Fruit fly (Drosophila melanogaster): Measurements from ENCODE around the gene Gas41.

The Gas41 gene

dm6 chr2L:6948540-6948942 lies 1.5 kb downstream of the Gas41 start, which contains the start of gene ihog (continued):
- no peak for TF ChIP-seq CG10669 (GFP tag; optimal IDR thresholded peaks at IDR 0.05)

- TF ChIP-seq spab (GFP tag; optimal IDR thresholded peaks at IDR 0.05) (no peak), svp (GFP tag) (no peak), CG11762 (GFP tag; optimal IDR thresholded peaks at IDR 0.05; ENCODE audit: insufficient read depth) (no peak), Eip93F (GFP tag; optimal IDR thresholded peaks at IDR 0.05) (no peak), fkh (GFP tag; optimal IDR thresholded peaks at IDR 0.05) (no peak), CG11294 (GFP tag; IDR thresholded peaks at IDR 0.05) (no peak), OdsH (GFP tag; optimal IDR thresholded peaks at IDR 0.05) (no peak), ss (GFP tag; optimal IDR thresholded peaks at IDR 0.05) (no peak), CG10631 (GFP tag; optimal IDR thresholded peaks at IDR 0.05) (no peak), CG8319 (GFP tag; optimal IDR thresholded peaks at IDR 0.05) (no peak), Sox14 (GFP tag; optimal IDR thresholded peaks at IDR 0.05) (peak; percentile 40), topi (GFP tag; optimal IDR thresholded peaks at IDR 0.05) (no peak), Eip75B (GFP tag; optimal IDR thresholded peaks at IDR 0.05) (no peak), vri (GFP tag; optimal IDR thresholded peaks at IDR 0.05) (no peak), achi (GFP tag; optimal IDR thresholded peaks at IDR 0.05) (peak; percentile 64), Lpt (GFP tag; optimal IDR thresholded peaks at IDR 0.05) (no peak)
Measured at dm6 chr2L:6945088-6945487, 4.9 kb downstream of the Gas41 start, which contains the start of gene Fgop2. Fgop2 (minus strand) TSS chr2L:6945289.

- TF ChIP-seq topi (GFP tag; optimal IDR thresholded peaks at IDR 0.05) (no peak), CG3032 (tag; optimal IDR thresholded peaks at IDR 0.05) (no peak), eg (GFP tag; IDR thresholded peaks at IDR 0.05) (no peak), CG11294 (GFP tag; IDR thresholded peaks at IDR 0.05) (no peak), CG11762 (GFP tag; optimal IDR thresholded peaks at IDR 0.05; ENCODE audit: insufficient read depth) (no peak), ss (GFP tag; optimal IDR thresholded peaks at IDR 0.05) (no peak), Hr39 (GFP tag; optimal IDR thresholded peaks at IDR 0.05) (no peak), pdm3 (GFP tag; optimal IDR thresholded peaks at IDR 0.05) (no peak), OdsH (GFP tag; optimal IDR thresholded peaks at IDR 0.05) (no peak), CG4318 (GFP tag; optimal IDR thresholded peaks at IDR 0.05) (no peak)
Measured at dm6 chr2L:6942714-6943113, 7.3 kb downstream of the Gas41 start, which contains the start of gene CG18304. CG18304 (minus strand) TSS chr2L:6942814.

- TF ChIP-seq vri (GFP tag; optimal IDR thresholded peaks at IDR 0.05) (no peak), acj6 (GFP tag; optimal IDR thresholded peaks at IDR 0.05) (no peak), Lpt (GFP tag; optimal IDR thresholded peaks at IDR 0.05) (no peak), CG31627 (GFP tag; optimal IDR thresholded peaks at IDR 0.05) (no peak), Eip75B (GFP tag; optimal IDR thresholded peaks at IDR 0.05) (no peak), Sox15 (GFP tag; optimal IDR thresholded peaks at IDR 0.05) (no peak), CG10631 (GFP tag; optimal IDR thresholded peaks at IDR 0.05) (no peak), CG15336 (GFP tag; IDR thresholded peaks at IDR 0.05) (no peak), CG34406 (GFP tag; optimal IDR thresholded peaks at IDR 0.05) (no peak), CG4318 (GFP tag; optimal IDR thresholded peaks at IDR 0.05) (no peak), cyc (GFP tag; optimal IDR thresholded peaks at IDR 0.05) (no peak), Eip78C (GFP tag) (no peak)
Measured at dm6 chr2L:6941731-6942130, 8.3 kb downstream of the Gas41 start.

dm6 chr2L:6939698-6940097 lies 10.3 kb downstream of the Gas41 start:
- no peak for TF ChIP-seq CG11294 (GFP tag; IDR thresholded peaks at IDR 0.05)
- TF ChIP-seq ss (GFP tag; optimal IDR thresholded peaks at IDR 0.05), result no peak
- no peak for TF ChIP-seq CG4318 (GFP tag; optimal IDR thresholded peaks at IDR 0.05)
- TF ChIP-seq dac (GFP tag; optimal IDR thresholded peaks at IDR 0.05), result no peak
- no peak for TF ChIP-seq Ets21C (GFP tag; optimal IDR thresholded peaks at IDR 0.05)
- TF ChIP-seq esn (GFP tag; optimal IDR thresholded peaks at IDR 0.05), result no peak
- TF ChIP-seq CG1621 (tag; optimal IDR thresholded peaks at IDR 0.05), result no peak
- no peak for TF ChIP-seq Gug (GFP tag; IDR thresholded peaks at IDR 0.05)
- TF ChIP-seq CG16779 (tag; optimal IDR thresholded peaks at IDR 0.05), result no peak
- TF ChIP-seq Blimp-1 (GFP tag; optimal IDR thresholded peaks at IDR 0.05), result no peak
- TF ChIP-seq eg (GFP tag; IDR thresholded peaks at IDR 0.05), result no peak
- no peak for TF ChIP-seq CG6854 (GFP tag; optimal IDR thresholded peaks at IDR 0.05)
